Fruit fly (Drosophila melanogaster): Measurements from ENCODE around the gene Task7.

- TF ChIP-seq psq (optimal IDR thresholded peaks at IDR 0.05): no peak
- no peak for TF ChIP-seq EcR (GFP tag; optimal IDR thresholded peaks at IDR 0.05)
- no peak for TF ChIP-seq usp (GFP tag; optimal IDR thresholded peaks at IDR 0.05)
Observed at dm6 chr3R:9448320-9448719, 36.2 kb upstream of the Task7 start.

Data from whole organism.